Worm (Caenorhabditis elegans): Measurements from ENCODE around the gene F14H12.8.
"Not testable (repeated sequence)": the region's sequence is repeated elsewhere in the genome, so short reads cannot be mapped to it uniquely, and the experiment has no call there.

DNA sequence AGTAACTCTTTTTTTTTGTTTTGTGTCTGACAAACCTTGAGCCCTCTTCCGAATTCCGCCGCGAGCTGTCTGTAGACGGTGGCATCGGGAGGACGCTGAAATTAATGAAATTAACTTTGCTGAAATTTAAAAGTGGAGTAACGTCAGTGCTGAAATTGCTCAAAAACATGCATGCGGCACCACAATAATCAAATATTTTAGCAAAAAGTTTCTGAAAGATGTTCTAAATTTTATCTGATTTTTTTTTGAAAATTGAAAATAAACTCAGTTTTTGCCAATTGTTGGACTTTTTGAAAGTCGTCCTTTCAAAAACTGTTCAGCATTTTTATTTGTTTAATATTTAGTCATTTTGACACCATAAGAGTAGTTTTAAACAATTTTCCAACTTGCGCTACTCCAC is 28.8 kb downstream of the F14H12.8 start, which contains the start of gene cst-2:
- not testable (repeated sequence) for TF ChIP-seq ztf-1 (GFP tag; conservative IDR thresholded peaks at IDR 0.05); skn-1 (tag; optimal IDR thresholded peaks at IDR 0.05); mbf-1 (tag; optimal IDR thresholded peaks at IDR 0.05); elt-1 (tag; optimal IDR thresholded peaks at IDR 0.05); sem-4 (tag; optimal IDR thresholded peaks at IDR 0.05); snpc-4 (tag; optimal IDR thresholded peaks at IDR 0.05); nhr-237 (tag; optimal IDR thresholded peaks at IDR 0.05); nhr-6 (tag; optimal IDR thresholded peaks at IDR 0.05); egl-27 (tag; optimal IDR thresholded peaks at IDR 0.05); aly-2 (tag; optimal IDR thresholded peaks at IDR 0.05); zag-1 (tag; optimal IDR thresholded peaks at IDR 0.05)

Data from whole organism, L2 larva.